Worm (Caenorhabditis elegans): ENCODE results near the gene T23B5.4.

DNA sequence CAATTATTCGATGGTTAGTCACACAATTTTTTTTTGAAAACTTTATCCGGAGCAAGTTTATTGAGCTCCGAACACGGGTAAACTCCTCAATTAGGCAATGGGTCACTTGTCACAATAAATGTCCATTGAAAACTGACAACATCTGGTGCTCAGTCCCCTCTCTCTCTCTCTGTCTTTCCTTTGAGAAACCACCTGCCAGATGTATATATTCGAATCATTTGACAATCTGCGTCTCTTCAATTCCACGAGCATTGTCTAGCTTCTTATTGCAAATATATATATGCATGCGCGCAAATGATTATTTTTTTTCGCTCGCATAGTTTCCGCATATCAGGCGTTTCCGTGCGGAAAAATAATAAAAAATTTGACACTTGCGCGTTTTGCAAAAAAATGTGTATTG is 11.0 kb downstream of the T23B5.4 start:
- TF ChIP-seq flt-1 (GFP tag; IDR thresholded peaks at IDR 0.05) (no peak), klf-2 (GFP tag; conservative IDR thresholded peaks at IDR 0.05) (no peak)
